Worm (Caenorhabditis elegans) whole organism, late embryonic: ENCODE measurements around the gene lron-7.

Experiments
- K09A11.1 ChIP-seq: sonication (generic microtip); optimal IDR thresholded peaks from 2 replicates; lab custom pipeline; 2017; ENCODE audit warnings: antibody characterized with exemption, mild to moderate bottlenecking, missing genetic modification characterization, missing compliant biosample characterization; ENCODE audit not compliant: insufficient read depth
- ama-1 ChIP-seq: fragments of 150-350 bp; optimal IDR thresholded peaks from 2 replicates; lab custom pipeline; 2014
- ceh-9 ChIP-seq: sonication (generic microtip); optimal IDR thresholded peaks from 2 replicates; lab custom pipeline; 2016; ENCODE audit warnings: mild to moderate bottlenecking, missing genetic modification characterization, inconsistent platforms, missing compliant biosample characterization

DNA sequence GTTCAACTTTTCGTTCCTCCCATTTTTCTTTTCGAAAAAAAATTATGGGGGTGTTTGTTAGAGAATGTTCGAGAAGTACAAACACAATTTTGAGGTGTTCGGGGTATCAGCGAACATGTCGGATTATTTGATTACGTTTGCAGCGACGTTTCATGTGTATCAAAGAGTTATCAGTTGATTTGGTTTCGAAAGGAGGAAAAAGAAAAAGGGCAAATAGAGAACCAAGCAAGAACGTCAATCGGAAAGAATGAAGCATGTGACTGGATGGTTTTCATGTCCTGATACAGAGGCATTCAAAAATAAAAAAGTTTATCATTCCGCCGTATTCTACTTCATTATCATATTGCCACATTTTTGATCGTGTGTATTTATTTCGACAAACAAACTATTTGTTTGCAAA, 47.2 kb upstream of the lron-7 start:
- no peak for TF ChIP-seq K09A11.1 (tag; lab: Kevin White, UChicago)
- no peak for TF ChIP-seq ceh-9
- no peak for TF ChIP-seq ama-1
